Fruit fly (Drosophila melanogaster) whole organism, embryonic: ENCODE measurements around the gene loqs.

Experiments
- Abd-B ChIP-seq: fragments of 200-800 bp; sonication (Bioruptor generic); optimal IDR thresholded peaks from 2 replicates; lab custom pipeline; 2018; ENCODE audit warnings: missing biosample characterization, mild to moderate bottlenecking, missing genetic modification characterization, moderate library complexity
- Atf-2 ChIP-seq: fragments of 200-800 bp; sonication (Bioruptor generic); optimal IDR thresholded peaks from 2 replicates; lab custom pipeline; 2016; ENCODE audit warnings: missing biosample characterization, missing genetic modification characterization
- CG10274 ChIP-seq: fragments of 200-800 bp; sonication (Bioruptor generic); optimal IDR thresholded peaks from 3 replicates; lab custom pipeline; 2017; ENCODE audit warnings: missing biosample characterization, mild to moderate bottlenecking, missing genetic modification characterization
- CG12236 ChIP-seq: fragments of 200-800 bp; sonication (Bioruptor generic); optimal IDR thresholded peaks from 2 replicates; lab custom pipeline; 2016; ENCODE audit warnings: missing biosample characterization, missing genetic modification characterization
- CG13123 ChIP-seq: fragments of 200-800 bp; sonication (Bioruptor generic); optimal IDR thresholded peaks from 2 replicates; lab custom pipeline; 2016; ENCODE audit warnings: missing biosample characterization, missing genetic modification characterization
- CG14441 ChIP-seq: fragments of 200-800 bp; sonication (Bioruptor generic); IDR thresholded peaks from 2 replicates; pipeline ENCODE4 v1.3.6; 2022; ENCODE audit warnings: missing biosample characterization, missing genetic modification characterization
- CG17361 ChIP-seq: fragments of 200-800 bp; sonication (Bioruptor generic); IDR thresholded peaks from 3 replicates; pipeline ENCODE4 v1.3.6; 2022; ENCODE audit warnings: missing biosample characterization, missing genetic modification characterization
- CG17385 ChIP-seq: fragments of 200-800 bp; sonication (Bioruptor generic); optimal IDR thresholded peaks from 3 replicates; lab custom pipeline; 2018; ENCODE audit warnings: missing biosample characterization, mild to moderate bottlenecking, missing genetic modification characterization
- CG17568 ChIP-seq: fragments of 200-800 bp; sonication (Bioruptor generic); optimal IDR thresholded peaks from 2 replicates; lab custom pipeline; 2018; ENCODE audit warnings: missing biosample characterization, mild to moderate bottlenecking, missing genetic modification characterization, moderate library complexity
- CG3065 ChIP-seq: fragments of 200-800 bp; sonication (Bioruptor generic); optimal IDR thresholded peaks from 2 replicates; lab custom pipeline; 2016; ENCODE audit warnings: missing biosample characterization, missing genetic modification characterization
- CG3163 ChIP-seq: fragments of 200-800 bp; sonication (Bioruptor generic); optimal IDR thresholded peaks from 3 replicates; lab custom pipeline; 2016; ENCODE audit warnings: missing biosample characterization, missing genetic modification characterization
- CG3281 ChIP-seq: fragments of 200-800 bp; sonication (Bioruptor generic); optimal IDR thresholded peaks from 3 replicates; lab custom pipeline; 2017; ENCODE audit warnings: missing biosample characterization, mild to moderate bottlenecking, missing genetic modification characterization
- CG34224 ChIP-seq: fragments of 200-800 bp; sonication (Bioruptor generic); IDR thresholded peaks from 3 replicates; pipeline ENCODE4 v1.3.6; 2022; ENCODE audit warnings: missing biosample characterization, missing genetic modification characterization; ENCODE audit not compliant: partially characterized antibody
- CG6175 ChIP-seq: fragments of 200-800 bp; sonication (Bioruptor generic); IDR thresholded peaks from 3 replicates; pipeline ENCODE4 v1.3.6; 2022; ENCODE audit warnings: missing biosample characterization, missing genetic modification characterization
- CG7745 ChIP-seq: fragments of 200-800 bp; sonication (Bioruptor generic); optimal IDR thresholded peaks from 2 replicates; lab custom pipeline; 2018; ENCODE audit warnings: missing biosample characterization, mild to moderate bottlenecking, missing genetic modification characterization, moderate library complexity
- CG8089 ChIP-seq: fragments of 200-800 bp; sonication (Bioruptor generic); optimal IDR thresholded peaks from 3 replicates; lab custom pipeline; 2016; ENCODE audit warnings: missing biosample characterization, missing genetic modification characterization
- CG8924 ChIP-seq: fragments of 200-800 bp; optimal IDR thresholded peaks from 3 replicates; lab custom pipeline; 2019; ENCODE audit warnings: missing biosample characterization, mild to moderate bottlenecking, missing genetic modification characterization, moderate library complexity
- CG9817 ChIP-seq: fragments of 200-800 bp; sonication (Bioruptor generic); optimal IDR thresholded peaks from 2 replicates; lab custom pipeline; 2018; ENCODE audit warnings: missing biosample characterization, mild to moderate bottlenecking, missing genetic modification characterization, moderate library complexity
- CG9932 ChIP-seq: fragments of 200-800 bp; sonication (Bioruptor generic); IDR thresholded peaks from 2 replicates; pipeline ENCODE4 v1.3.6; 2022; ENCODE audit warnings: missing biosample characterization, missing genetic modification characterization
- CoRest ChIP-seq: fragments of 200-800 bp; sonication (Bioruptor generic); optimal IDR thresholded peaks from 3 replicates; lab custom pipeline; 2018; ENCODE audit warnings: missing biosample characterization, mild to moderate bottlenecking, missing genetic modification characterization, moderate library complexity
- CrebB ChIP-seq: fragments of 200-800 bp; sonication (Bioruptor generic); optimal IDR thresholded peaks from 3 replicates; lab custom pipeline; 2018; ENCODE audit warnings: missing biosample characterization, mild to moderate bottlenecking, missing genetic modification characterization
- Deaf1 ChIP-seq: fragments of 200-800 bp; optimal IDR thresholded peaks from 3 replicates; lab custom pipeline; 2019; ENCODE audit warnings: missing biosample characterization, mild to moderate bottlenecking, missing genetic modification characterization, moderate library complexity
- Fer1 ChIP-seq: fragments of 200-800 bp; sonication (Bioruptor generic); optimal IDR thresholded peaks from 2 replicates; lab custom pipeline; 2017; ENCODE audit warnings: missing biosample characterization, mild to moderate bottlenecking, missing genetic modification characterization
- Hr51 ChIP-seq, 2 experiments: fragments of 200-800 bp; sonication (Bioruptor generic); optimal IDR thresholded peaks; 2 replicates in 1 of 2; 3 replicates in 1 of 2; lab custom pipeline; 2016 to 2018; ENCODE audit warnings: missing biosample characterization in 2 of 2, missing genetic modification characterization in 2 of 2, mild to moderate bottlenecking in 1 of 2, moderate library complexity in 1 of 2
- Lpt ChIP-seq: fragments of >200 bp; optimal IDR thresholded peaks from 2 replicates; lab custom pipeline; 2018; ENCODE audit warnings: missing biosample characterization, missing genetic modification characterization
- Rx ChIP-seq: fragments of 200-800 bp; sonication (Bioruptor generic); IDR thresholded peaks from 2 replicates; pipeline ENCODE4 v1.3.6; 2022; ENCODE audit warnings: missing biosample characterization, missing genetic modification characterization
- abd-A ChIP-seq: fragments of 200-800 bp; sonication (Bioruptor generic); optimal IDR thresholded peaks from 3 replicates; lab custom pipeline; 2019; ENCODE audit warnings: missing biosample characterization, mild to moderate bottlenecking, missing genetic modification characterization, moderate library complexity
- ash1 ChIP-seq: fragments of 200-800 bp; sonication (Bioruptor generic); optimal IDR thresholded peaks from 2 replicates; lab custom pipeline; 2018; ENCODE audit warnings: missing biosample characterization, mild to moderate bottlenecking, missing genetic modification characterization
- br ChIP-seq: fragments of >200 bp; optimal IDR thresholded peaks from 2 replicates; lab custom pipeline; 2017
- chn ChIP-seq: fragments of 200-800 bp; sonication (Bioruptor generic); optimal IDR thresholded peaks from 2 replicates; lab custom pipeline; 2016; ENCODE audit warnings: missing biosample characterization, missing genetic modification characterization
- da ChIP-seq: fragments of 200-800 bp; sonication (Bioruptor generic); optimal IDR thresholded peaks from 2 replicates; lab custom pipeline; 2016; ENCODE audit warnings: missing biosample characterization, missing genetic modification characterization
- dan ChIP-seq: fragments of 200-800 bp; sonication (Bioruptor generic); IDR thresholded peaks from 2 replicates; pipeline ENCODE4 v1.3.6; 2022; ENCODE audit warnings: missing biosample characterization, missing genetic modification characterization
- en ChIP-seq: fragments of 200-800 bp; sonication (Bioruptor generic); optimal IDR thresholded peaks from 2 replicates; lab custom pipeline; 2016; ENCODE audit warnings: missing biosample characterization, missing genetic modification characterization
- gce ChIP-seq: fragments of 200-800 bp; sonication (Bioruptor generic); IDR thresholded peaks from 3 replicates; pipeline ENCODE4 v1.3.6; 2022; ENCODE audit warnings: missing biosample characterization, missing genetic modification characterization
- ind ChIP-seq: fragments of 200-800 bp; sonication (Bioruptor generic); optimal IDR thresholded peaks from 3 replicates; lab custom pipeline; 2016; ENCODE audit warnings: missing biosample characterization, missing genetic modification characterization
- ken ChIP-seq: fragments of 200-800 bp; sonication (Bioruptor generic); IDR thresholded peaks from 3 replicates; pipeline ENCODE4 v1.3.6; 2022; ENCODE audit warnings: missing biosample characterization, missing genetic modification characterization
- maf-S ChIP-seq: fragments of 200-800 bp; sonication (Bioruptor generic); optimal IDR thresholded peaks from 2 replicates; lab custom pipeline; 2016; ENCODE audit warnings: missing biosample characterization, missing genetic modification characterization
- peb ChIP-seq: fragments of 200-800 bp; sonication (Bioruptor generic); IDR thresholded peaks from 2 replicates; pipeline ENCODE4 v1.3.6; 2022; ENCODE audit warnings: missing biosample characterization, missing genetic modification characterization
- pita ChIP-seq: fragments of 200-800 bp; sonication (Bioruptor generic); optimal IDR thresholded peaks from 2 replicates; lab custom pipeline; 2017; ENCODE audit warnings: missing biosample characterization, mild to moderate bottlenecking, missing genetic modification characterization
- pzg ChIP-seq: fragments of 200-800 bp; sonication (Bioruptor generic); optimal IDR thresholded peaks from 3 replicates; lab custom pipeline; 2018; ENCODE audit warnings: missing biosample characterization, mild to moderate bottlenecking, missing genetic modification characterization, moderate library complexity
- scrt ChIP-seq: fragments of 200-800 bp; sonication (Bioruptor generic); optimal IDR thresholded peaks from 2 replicates; lab custom pipeline; 2018; ENCODE audit warnings: missing biosample characterization, mild to moderate bottlenecking, missing genetic modification characterization, moderate library complexity
- sd ChIP-seq: fragments of 200-800 bp; sonication (Bioruptor generic); optimal IDR thresholded peaks from 3 replicates; lab custom pipeline; 2018; ENCODE audit warnings: missing biosample characterization, mild to moderate bottlenecking, missing genetic modification characterization, moderate library complexity
- slbo ChIP-seq: fragments of 200-800 bp; sonication (Bioruptor generic); IDR thresholded peaks from 2 replicates; pipeline ENCODE4 v1.3.6; 2022; ENCODE audit warnings: missing biosample characterization, missing genetic modification characterization
- slou ChIP-seq: fragments of 200-800 bp; sonication (Bioruptor generic); optimal IDR thresholded peaks from 3 replicates; lab custom pipeline; 2016; ENCODE audit warnings: missing biosample characterization, missing genetic modification characterization
- sna ChIP-seq: fragments of 200-800 bp; sonication (Bioruptor generic); IDR thresholded peaks from 2 replicates; pipeline ENCODE4 v1.3.6; 2022; ENCODE audit warnings: missing biosample characterization, missing genetic modification characterization; ENCODE audit not compliant: partially characterized antibody
- stc ChIP-seq: fragments of 200-800 bp; sonication (Bioruptor generic); IDR thresholded peaks from 2 replicates; pipeline ENCODE4 v1.3.6; 2022; ENCODE audit warnings: missing biosample characterization, missing genetic modification characterization
- ttk ChIP-seq: fragments of 200-800 bp; sonication (Bioruptor generic); IDR thresholded peaks from 2 replicates; pipeline ENCODE4 v2.1.2; 2022; ENCODE audit warnings: missing biosample characterization, missing genetic modification characterization
- vnd ChIP-seq: fragments of 200-800 bp; sonication (Bioruptor generic); IDR thresholded peaks from 3 replicates; pipeline ENCODE4 v1.3.6; 2022; ENCODE audit warnings: missing biosample characterization, missing genetic modification characterization; ENCODE audit not compliant: partially characterized antibody
- zen2 ChIP-seq: fragments of 200-800 bp; sonication (Bioruptor generic); IDR thresholded peaks from 3 replicates; pipeline ENCODE4 v1.3.6; 2022; ENCODE audit warnings: missing biosample characterization, missing genetic modification characterization; ENCODE audit not compliant: partially characterized antibody
- zfh1 ChIP-seq: fragments of 200-800 bp; sonication (Bioruptor generic); IDR thresholded peaks from 3 replicates; pipeline ENCODE4 v1.3.6; 2022; ENCODE audit warnings: missing biosample characterization, missing genetic modification characterization

The loqs gene

DNA sequence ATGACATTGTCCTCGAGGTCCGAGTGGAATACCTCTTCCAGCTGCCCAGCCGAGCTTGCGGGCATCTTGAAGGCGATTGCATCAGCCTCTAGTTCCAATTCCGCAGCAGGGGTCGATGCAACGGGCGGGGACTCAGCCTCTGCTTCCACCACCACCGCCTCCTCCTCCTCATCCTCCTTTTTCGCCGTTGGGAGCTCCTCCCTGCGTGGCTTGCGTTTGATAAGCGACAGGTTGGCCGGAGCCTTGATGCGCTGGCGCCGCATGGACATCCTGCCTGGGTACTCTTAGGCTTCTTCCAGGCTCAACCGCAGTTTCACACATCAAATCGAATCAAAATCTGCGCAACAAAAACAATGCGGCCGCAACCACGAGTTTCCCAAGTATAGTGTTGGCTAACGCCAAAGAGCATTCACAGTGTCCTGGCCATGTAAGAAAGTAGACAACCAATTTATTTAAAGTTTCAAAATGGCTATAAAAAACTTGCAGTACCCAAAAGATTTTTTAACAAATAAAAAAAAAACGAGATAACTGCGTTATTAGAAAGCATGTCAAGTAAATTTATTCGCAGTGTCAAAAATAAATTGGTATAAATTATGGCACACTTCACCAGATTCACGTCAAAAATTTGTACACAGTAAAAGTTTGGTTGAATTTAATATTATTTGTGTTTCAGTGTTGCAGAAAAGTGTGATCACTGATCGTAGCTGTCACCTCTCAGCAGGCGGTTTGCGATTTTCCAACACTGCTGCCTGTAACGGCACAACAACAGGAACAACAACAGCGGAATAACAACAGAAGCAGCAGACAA, 8.8 kb upstream of the loqs start, which contains the start of the genes Bdp1 and CG6565 (continued):
- TF ChIP-seq ind (GFP tag; lab: Kevin White, UChicago): peak; percentile 98
- peak; percentile 95 for TF ChIP-seq CG8924 (tag; lab: Kevin White, UChicago)
- TF ChIP-seq Rx (GFP tag; lab: Robert Waterston, UW): peak; percentile 93
- no peak for TF ChIP-seq pita
- no peak for TF ChIP-seq br (lab: Kevin White, UChicago)
- TF ChIP-seq CG12236 (GFP tag; lab: Kevin White, UChicago): peak; percentile 97
- TF ChIP-seq slou (GFP tag; lab: Kevin White, UChicago): peak; percentile 98
- TF ChIP-seq ken (GFP tag; lab: Robert Waterston, UW): peak; percentile 95
- peak; percentile 93 for TF ChIP-seq dan (GFP tag; lab: Robert Waterston, UW)
- TF ChIP-seq CG9817: peak; percentile 97
- TF ChIP-seq Abd-B (GFP tag; lab: Kevin White, UChicago): peak; percentile 99
- peak; percentile 49 for TF ChIP-seq pzg
- TF ChIP-seq CG17361: peak; percentile 99
- TF ChIP-seq CoRest (tag; lab: Kevin White, UChicago): peak; percentile 99
- TF ChIP-seq Atf-2 (GFP tag; lab: Kevin White, UChicago): peak; percentile 99
- TF ChIP-seq gce: peak; percentile 76
- TF ChIP-seq CG17385 (GFP tag; lab: Kevin White, UChicago): peak; percentile 93
- TF ChIP-seq Hr51 (GFP tag; optimal IDR thresholded peaks at IDR 0.05; lab: Kevin White, UChicago): peak; percentile 96 to 98
- TF ChIP-seq CG3281 (GFP tag; lab: Kevin White, UChicago): peak; percentile 96
- peak; percentile 95 for TF ChIP-seq CG14441
- TF ChIP-seq CG8089 (GFP tag; lab: Kevin White, UChicago): peak; percentile 98
- TF ChIP-seq ash1 (GFP tag; lab: Kevin White, UChicago): no peak
- TF ChIP-seq sd: peak; percentile 90
- TF ChIP-seq stc: peak; percentile 83
- TF ChIP-seq CG7745 (tag; lab: Kevin White, UChicago): no peak
- TF ChIP-seq en (GFP tag; lab: Kevin White, UChicago): peak; percentile 94
- peak; percentile 91 for TF ChIP-seq CG6175 (GFP tag; lab: Robert Waterston, UW)
- TF ChIP-seq CG9932 (GFP tag; lab: Robert Waterston, UW): peak; percentile 98
- no peak for TF ChIP-seq abd-A (tag; lab: Kevin White, UChicago)
- no peak for TF ChIP-seq CG34224 (GFP tag; lab: Robert Waterston, UW)
- TF ChIP-seq slbo (GFP tag; lab: Robert Waterston, UW): peak; percentile 98
- peak; percentile 97 for TF ChIP-seq da (GFP tag; lab: Kevin White, UChicago)
- no peak for TF ChIP-seq Lpt
- TF ChIP-seq ttk (GFP tag; lab: Robert Waterston, UW): peak; percentile 91
- TF ChIP-seq Fer1 (GFP tag; lab: Kevin White, UChicago): peak; percentile 95
- peak; percentile 89 for TF ChIP-seq peb (GFP tag; lab: Robert Waterston, UW)
- TF ChIP-seq zen2 (GFP tag; lab: Robert Waterston, UW): no peak
- peak; percentile 99 for TF ChIP-seq chn
- TF ChIP-seq CG10274 (GFP tag; lab: Kevin White, UChicago): peak; percentile 88
- peak; percentile 73 for TF ChIP-seq Deaf1 (tag; lab: Kevin White, UChicago)
- TF ChIP-seq zfh1 (GFP tag; lab: Robert Waterston, UW): peak; percentile 94
- peak; percentile 96 for TF ChIP-seq CG13123
- TF ChIP-seq CG3163: peak; percentile 91
- TF ChIP-seq scrt (GFP tag; lab: Kevin White, UChicago): peak; percentile 86
- TF ChIP-seq vnd (GFP tag; lab: Robert Waterston, UW): no peak
- TF ChIP-seq CG17568: no peak
- TF ChIP-seq CrebB: peak; percentile 88
- TF ChIP-seq sna (GFP tag; lab: Robert Waterston, UW): no peak
- TF ChIP-seq CG3065 (GFP tag; lab: Kevin White, UChicago): peak; percentile 96
- peak; percentile 98 for TF ChIP-seq maf-S (GFP tag; lab: Kevin White, UChicago)
